Fruit fly (Drosophila melanogaster): ENCODE measurements around the gene Syt12.

- TF ChIP-seq psq (optimal IDR thresholded peaks at IDR 0.05) (no peak), EcR (GFP tag; optimal IDR thresholded peaks at IDR 0.05) (no peak)
Observed at dm6 chrX:13391174-13392040, 32.4 kb downstream of the Syt12 start.
